Fruit fly (Drosophila melanogaster) whole organism, embryonic: ENCODE data around the gene Atpalpha.

Experiments used
- CG13424 ChIP-seq: fragments of 200-800 bp; sonication (Bioruptor generic); optimal IDR thresholded peaks from 2 replicates; lab custom pipeline; 2019; ENCODE audit warnings: missing biosample characterization, mild to moderate bottlenecking, missing genetic modification characterization, moderate library complexity
- CG18476 ChIP-seq: fragments of 200-800 bp; sonication (Bioruptor generic); optimal IDR thresholded peaks from 2 replicates; lab custom pipeline; 2016; ENCODE audit warnings: missing biosample characterization, mild to moderate bottlenecking, missing genetic modification characterization
- CG31224 ChIP-seq: fragments of 200-800 bp; sonication (Bioruptor generic); IDR thresholded peaks from 2 replicates; pipeline ENCODE4 v1.3.6; 2022; ENCODE audit warnings: missing biosample characterization, missing genetic modification characterization
- CG8388 ChIP-seq: fragments of 200-800 bp; sonication (Bioruptor generic); optimal IDR thresholded peaks from 2 replicates; lab custom pipeline; 2019; ENCODE audit warnings: missing biosample characterization, mild to moderate bottlenecking, missing genetic modification characterization, moderate library complexity
- Dll ChIP-seq: fragments of 200-800 bp; sonication (Bioruptor generic); IDR thresholded peaks from 4 replicates; pipeline ENCODE4 v1.3.6; 2022; ENCODE audit warnings: missing biosample characterization, missing genetic modification characterization; ENCODE audit not compliant: partially characterized antibody
- YL-1 ChIP-seq: fragments of 200-800 bp; sonication (Bioruptor generic); optimal IDR thresholded peaks from 3 replicates; lab custom pipeline; 2017; ENCODE audit warnings: missing biosample characterization, mild to moderate bottlenecking, missing genetic modification characterization
- dmrt99B ChIP-seq: fragments of 200-800 bp; sonication (Bioruptor generic); optimal IDR thresholded peaks from 2 replicates; lab custom pipeline; 2018; ENCODE audit warnings: missing biosample characterization, mild to moderate bottlenecking, missing genetic modification characterization, moderate library complexity
- lola ChIP-seq, 3 experiments: fragments of >200 bp in 2 of 3; fragments of 200-800 bp in 1 of 3; sonication (Bioruptor generic) in 1 of 3; optimal IDR thresholded peaks; 2 replicates each; lab custom pipeline; 2017 to 2019; ENCODE audit warnings: missing biosample characterization in 3 of 3, missing genetic modification characterization in 3 of 3, mild to moderate bottlenecking in 1 of 3, moderate library complexity in 1 of 3
- zfh2 ChIP-seq: fragments of 200-800 bp; sonication (Bioruptor generic); optimal IDR thresholded peaks from 2 replicates; lab custom pipeline; 2016; ENCODE audit warnings: missing biosample characterization, missing genetic modification characterization

DNA sequence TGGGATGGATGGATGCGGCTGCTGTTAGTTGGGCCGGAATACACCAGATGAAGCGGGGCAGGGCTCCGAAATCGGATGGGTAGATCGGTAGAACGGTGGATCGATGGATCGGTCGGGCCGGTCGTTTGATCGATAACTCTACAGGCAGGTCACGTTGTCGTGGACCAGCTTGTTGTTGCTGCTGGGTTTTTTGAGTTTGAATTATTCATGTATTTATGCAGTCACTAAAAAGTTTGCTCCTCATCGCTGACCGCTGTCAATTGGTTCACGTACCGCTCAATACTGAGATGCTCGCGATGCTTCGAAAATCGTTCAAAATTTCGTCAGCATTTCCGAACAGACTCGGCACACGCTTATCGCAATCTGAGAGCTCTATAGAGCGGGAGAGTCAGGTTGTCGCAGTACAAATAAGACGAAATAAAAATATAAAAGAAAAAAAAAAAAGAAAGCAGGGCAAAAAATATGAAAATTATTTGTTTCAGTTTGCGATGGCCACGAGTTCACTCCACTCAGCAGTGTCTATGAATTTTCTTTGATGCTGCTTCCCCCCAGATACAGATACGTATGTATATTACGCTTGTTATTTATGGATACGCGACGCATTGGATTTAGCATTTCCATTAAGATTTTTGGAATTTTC is 75.5 kb downstream of the Atpalpha start, which contains the start of gene peg:
- TF ChIP-seq dmrt99B (tag; lab: Kevin White, UChicago) (no peak), CG18476 (GFP tag; lab: Kevin White, UChicago) (no peak), CG13424 (tag; lab: Kevin White, UChicago) (no peak), lola (GFP tag; optimal IDR thresholded peaks at IDR 0.05; lab: Kevin White, UChicago) (no peak), Dll (GFP tag; lab: Robert Waterston, UW) (no peak), YL-1 (GFP tag; lab: Kevin White, UChicago) (no peak), CG31224 (no peak), CG8388 (no peak), zfh2 (GFP tag; lab: Kevin White, UChicago) (no peak)
